Fruit fly (Drosophila melanogaster) whole organism, embryonic: ENCODE measurements around the gene OtopLc.

Source experiments
- ATbp ChIP-seq: fragments of 200-800 bp; sonication (Bioruptor generic); optimal IDR thresholded peaks from 2 replicates; lab custom pipeline; 2017; ENCODE audit warnings: missing biosample characterization, mild to moderate bottlenecking, missing genetic modification characterization, missing genetic modification reagents
- CG10462 ChIP-seq: fragments of 200-800 bp; sonication (Bioruptor generic); optimal IDR thresholded peaks from 2 replicates; lab custom pipeline; 2016; ENCODE audit warnings: missing biosample characterization, missing genetic modification characterization
- CG10959 ChIP-seq: fragments of 200-800 bp; sonication (Bioruptor generic); IDR thresholded peaks from 2 replicates; pipeline ENCODE4 v1.3.6; 2022; ENCODE audit warnings: missing biosample characterization, missing genetic modification characterization
- CG11085 ChIP-seq: fragments of 200-800 bp; sonication (Bioruptor generic); IDR thresholded peaks from 2 replicates; pipeline ENCODE4 v1.3.6; 2022; ENCODE audit warnings: missing biosample characterization, missing genetic modification characterization
- CG12942 ChIP-seq: fragments of 200-800 bp; sonication (Bioruptor generic); optimal IDR thresholded peaks from 3 replicates; lab custom pipeline; 2016; ENCODE audit warnings: missing biosample characterization, missing genetic modification characterization
- CG13296 ChIP-seq: fragments of 200-800 bp; sonication (Bioruptor generic); optimal IDR thresholded peaks from 3 replicates; lab custom pipeline; 2018; ENCODE audit warnings: missing biosample characterization, mild to moderate bottlenecking, missing genetic modification characterization
- CG13424 ChIP-seq: fragments of 200-800 bp; sonication (Bioruptor generic); optimal IDR thresholded peaks from 2 replicates; lab custom pipeline; 2019; ENCODE audit warnings: missing biosample characterization, mild to moderate bottlenecking, missing genetic modification characterization, moderate library complexity
- CG17829 ChIP-seq: fragments of 200-800 bp; optimal IDR thresholded peaks from 2 replicates; lab custom pipeline; 2019; ENCODE audit warnings: missing biosample characterization, mild to moderate bottlenecking, missing genetic modification characterization, moderate library complexity
- CG30020 ChIP-seq: fragments of 200-800 bp; optimal IDR thresholded peaks from 2 replicates; lab custom pipeline; 2019; ENCODE audit warnings: missing biosample characterization, mild to moderate bottlenecking, missing genetic modification characterization, moderate library complexity
- CG33213 ChIP-seq: fragments of 200-800 bp; sonication (Bioruptor generic); optimal IDR thresholded peaks from 3 replicates; lab custom pipeline; 2016; ENCODE audit warnings: missing biosample characterization, missing genetic modification characterization
- CG3838 ChIP-seq: fragments of 200-800 bp; sonication (Bioruptor generic); optimal IDR thresholded peaks from 3 replicates; lab custom pipeline; 2016; ENCODE audit warnings: missing biosample characterization, missing genetic modification characterization
- CG6791 ChIP-seq: fragments of 200-800 bp; sonication (Bioruptor generic); IDR thresholded peaks from 3 replicates; pipeline ENCODE4 v1.3.6; 2022; ENCODE audit warnings: missing biosample characterization, missing genetic modification characterization; ENCODE audit not compliant: partially characterized antibody
- CG9727 ChIP-seq: fragments of 200-800 bp; sonication (Bioruptor generic); optimal IDR thresholded peaks from 3 replicates; lab custom pipeline; 2017; ENCODE audit warnings: missing biosample characterization, mild to moderate bottlenecking, missing genetic modification characterization
- CG9797 ChIP-seq: fragments of 200-800 bp; sonication (Bioruptor generic); optimal IDR thresholded peaks from 3 replicates; lab custom pipeline; 2018; ENCODE audit warnings: missing biosample characterization, mild to moderate bottlenecking, missing genetic modification characterization
- CTCF ChIP-seq: fragments of 200-800 bp; sonication (Bioruptor generic); optimal IDR thresholded peaks from 2 replicates; lab custom pipeline; 2017; ENCODE audit warnings: missing biosample characterization, mild to moderate bottlenecking, missing genetic modification characterization, moderate library complexity
- CrebB ChIP-seq: fragments of 200-800 bp; sonication (Bioruptor generic); optimal IDR thresholded peaks from 3 replicates; lab custom pipeline; 2018; ENCODE audit warnings: missing biosample characterization, mild to moderate bottlenecking, missing genetic modification characterization
- D19A ChIP-seq: fragments of 200-800 bp; optimal IDR thresholded peaks from 3 replicates; lab custom pipeline; 2019; ENCODE audit warnings: missing biosample characterization, mild to moderate bottlenecking, missing genetic modification characterization, moderate library complexity
- Dbx ChIP-seq: fragments of 200-800 bp; sonication (Bioruptor generic); IDR thresholded peaks from 3 replicates; pipeline ENCODE4 v1.3.6; 2022; ENCODE audit warnings: missing biosample characterization, missing genetic modification characterization
- Doc3 ChIP-seq: fragments of 200-800 bp; sonication (Bioruptor generic); IDR thresholded peaks from 3 replicates; pipeline ENCODE4 v1.3.6; 2022; ENCODE audit warnings: missing biosample characterization, missing genetic modification characterization; ENCODE audit not compliant: partially characterized antibody
- Drgx ChIP-seq: fragments of 200-800 bp; sonication (Bioruptor generic); IDR thresholded peaks from 2 replicates; pipeline ENCODE4 v1.3.6; 2022; ENCODE audit warnings: missing biosample characterization, missing genetic modification characterization
- Ets65A ChIP-seq: fragments of 200-800 bp; sonication (Bioruptor generic); peaks from one replicate; lab custom pipeline; 2016; ENCODE audit warnings: missing biosample characterization, missing genetic modification characterization
- Fer3 ChIP-seq: fragments of 200-800 bp; sonication (Bioruptor generic); optimal IDR thresholded peaks from 2 replicates; lab custom pipeline; 2018; ENCODE audit warnings: missing biosample characterization, mild to moderate bottlenecking, missing genetic modification characterization, moderate library complexity
- Gug ChIP-seq: fragments of 200-800 bp; sonication (Bioruptor generic); IDR thresholded peaks from 4 replicates; pipeline ENCODE4 v1.3.6; 2022; ENCODE audit warnings: missing biosample characterization, missing genetic modification characterization
- Jarid2 ChIP-seq: fragments of 200-800 bp; sonication (Bioruptor generic); optimal IDR thresholded peaks from 3 replicates; lab custom pipeline; 2017; ENCODE audit warnings: mild to moderate bottlenecking, missing biosample characterization, missing genetic modification reagents, missing genetic modification characterization
- Lhr ChIP-seq: fragments of 200-800 bp; sonication (Bioruptor generic); optimal IDR thresholded peaks from 3 replicates; lab custom pipeline; 2017; ENCODE audit warnings: mild to moderate bottlenecking, missing biosample characterization, missing genetic modification reagents, missing genetic modification characterization
- Nf-YB ChIP-seq: fragments of 200-800 bp; sonication (Bioruptor generic); optimal IDR thresholded peaks from 3 replicates; lab custom pipeline; 2019; ENCODE audit warnings: missing biosample characterization, mild to moderate bottlenecking, missing genetic modification characterization, moderate library complexity
- Oli ChIP-seq: fragments of 200-800 bp; sonication (Bioruptor generic); optimal IDR thresholded peaks from 2 replicates; lab custom pipeline; 2018; ENCODE audit warnings: missing biosample characterization, mild to moderate bottlenecking, missing genetic modification characterization, moderate library complexity
- Opbp ChIP-seq: fragments of 200-800 bp; sonication (Bioruptor generic); IDR thresholded peaks from 3 replicates; pipeline ENCODE4 v1.3.6; 2022; ENCODE audit warnings: missing biosample characterization, missing genetic modification characterization; ENCODE audit not compliant: partially characterized antibody
- Rfx ChIP-seq: fragments of 200-800 bp; sonication (Bioruptor generic); IDR thresholded peaks from 2 replicates; pipeline ENCODE4 v1.3.6; 2022; ENCODE audit warnings: missing biosample characterization, missing genetic modification characterization
- Sin3A ChIP-seq: fragments of >200 bp; optimal IDR thresholded peaks from 2 replicates; lab custom pipeline; 2018
- al ChIP-seq: fragments of 200-800 bp; sonication (Bioruptor generic); IDR thresholded peaks from 2 replicates; pipeline ENCODE4 v1.3.6; 2022; ENCODE audit warnings: missing biosample characterization, missing genetic modification characterization
- ap ChIP-seq: fragments of 200-800 bp; sonication (Bioruptor generic); IDR thresholded peaks from 2 replicates; pipeline ENCODE4 v1.3.6; 2022; ENCODE audit warnings: missing biosample characterization, missing genetic modification characterization
- chn ChIP-seq: fragments of 200-800 bp; sonication (Bioruptor generic); optimal IDR thresholded peaks from 2 replicates; lab custom pipeline; 2016; ENCODE audit warnings: missing biosample characterization, missing genetic modification characterization
- dan ChIP-seq: fragments of 200-800 bp; sonication (Bioruptor generic); IDR thresholded peaks from 2 replicates; pipeline ENCODE4 v1.3.6; 2022; ENCODE audit warnings: missing biosample characterization, missing genetic modification characterization
- dimm ChIP-seq: fragments of 200-800 bp; sonication (Bioruptor generic); IDR thresholded peaks from 2 replicates; pipeline ENCODE4 v1.3.6; 2022; ENCODE audit warnings: missing biosample characterization, missing genetic modification characterization
- dpn ChIP-seq, 2 experiments: fragments of 200-800 bp; sonication (Bioruptor generic); optimal IDR thresholded peaks; 3 replicates each; lab custom pipeline; 2016; ENCODE audit warnings: missing biosample characterization in 2 of 2, missing genetic modification characterization in 2 of 2
- exex ChIP-seq: fragments of 200-800 bp; sonication (Bioruptor generic); optimal IDR thresholded peaks from 4 replicates; lab custom pipeline; 2018; ENCODE audit warnings: missing biosample characterization, mild to moderate bottlenecking, missing genetic modification characterization, moderate library complexity
- ftz-f1 ChIP-seq: fragments of 200-800 bp; sonication (Bioruptor generic); optimal IDR thresholded peaks from 2 replicates; lab custom pipeline; 2016; ENCODE audit warnings: missing biosample characterization, missing genetic modification characterization
- gce ChIP-seq: fragments of 200-800 bp; sonication (Bioruptor generic); IDR thresholded peaks from 3 replicates; pipeline ENCODE4 v1.3.6; 2022; ENCODE audit warnings: missing biosample characterization, missing genetic modification characterization
- hbn ChIP-seq: fragments of 200-800 bp; sonication (Bioruptor generic); IDR thresholded peaks from 2 replicates; pipeline ENCODE4 v1.3.6; 2022; ENCODE audit warnings: missing biosample characterization, missing genetic modification characterization; ENCODE audit not compliant: partially characterized antibody
- hkb ChIP-seq, 2 experiments: fragments of 200-800 bp in 1 of 2; fragments of >200 bp in 1 of 2; sonication (Bioruptor generic) in 1 of 2; IDR thresholded peaks in 1 of 2; optimal IDR thresholded peaks in 1 of 2; 2 replicates each; pipeline versions ENCODE4 v1.3.6 to Lab custom; 2017 to 2022; ENCODE audit warnings: missing biosample characterization in 1 of 2, missing genetic modification characterization in 1 of 2
- lab ChIP-seq: fragments of 200-800 bp; sonication (Bioruptor generic); optimal IDR thresholded peaks from 3 replicates; lab custom pipeline; 2017; ENCODE audit warnings: missing biosample characterization, missing genetic modification characterization, mild to moderate bottlenecking, moderate library complexity, missing genetic modification reagents
- maf-S ChIP-seq: fragments of 200-800 bp; sonication (Bioruptor generic); optimal IDR thresholded peaks from 2 replicates; lab custom pipeline; 2016; ENCODE audit warnings: missing biosample characterization, missing genetic modification characterization
- nmo ChIP-seq: fragments of 200-800 bp; sonication (Bioruptor generic); optimal IDR thresholded peaks from 2 replicates; lab custom pipeline; 2018; ENCODE audit warnings: missing biosample characterization, mild to moderate bottlenecking, missing genetic modification characterization, moderate library complexity
- odd ChIP-seq: fragments of 200-800 bp; sonication (Bioruptor generic); optimal IDR thresholded peaks from 2 replicates; lab custom pipeline; 2017; ENCODE audit warnings: missing biosample characterization, mild to moderate bottlenecking, missing genetic modification characterization
- sens ChIP-seq: fragments of 200-800 bp; sonication (Bioruptor generic); peaks from one replicate; lab custom pipeline; 2016; ENCODE audit warnings: missing biosample characterization, missing genetic modification characterization
- sug ChIP-seq: fragments of 200-800 bp; optimal IDR thresholded peaks from 2 replicates; lab custom pipeline; 2019; ENCODE audit warnings: missing biosample characterization, mild to moderate bottlenecking, missing genetic modification characterization, moderate library complexity
- twi ChIP-seq: fragments of 200-800 bp; optimal IDR thresholded peaks from 2 replicates; lab custom pipeline; 2019; ENCODE audit warnings: missing biosample characterization, mild to moderate bottlenecking, missing genetic modification characterization, moderate library complexity
- usp ChIP-seq: fragments of >200 bp; optimal IDR thresholded peaks from 2 replicates; lab custom pipeline; 2017; ENCODE audit warnings: missing biosample characterization, missing genetic modification characterization
- zf30C ChIP-seq: fragments of 200-800 bp; sonication (Bioruptor generic); optimal IDR thresholded peaks from 3 replicates; lab custom pipeline; 2018; ENCODE audit warnings: missing biosample characterization, mild to moderate bottlenecking, missing genetic modification characterization

OtopLc gene

dm6 chrX:5679079-5679932 is 16.6 kb upstream of the OtopLc start (continued):
- TF ChIP-seq CG3838 = no peak
- peak; percentile 48 to 49 for TF ChIP-seq dpn (GFP tag; optimal IDR thresholded peaks at IDR 0.05; lab: Kevin White, UChicago)
- TF ChIP-seq dan (GFP tag; lab: Robert Waterston, UW) = no peak
- TF ChIP-seq chn (GFP tag; lab: Kevin White, UChicago) = peak; percentile 40
- peak; percentile 77 for TF ChIP-seq zf30C (GFP tag; lab: Kevin White, UChicago)
- TF ChIP-seq D19A (tag; lab: Kevin White, UChicago) = peak; percentile 43
- TF ChIP-seq nmo = peak; percentile 62
- no peak for TF ChIP-seq CG11085
- TF ChIP-seq exex (tag; lab: Kevin White, UChicago) = no peak
- TF ChIP-seq CTCF (GFP tag; lab: Kevin White, UChicago) = peak; percentile 3
- peak; percentile 17 for TF ChIP-seq CG33213 (GFP tag; lab: Kevin White, UChicago)
- peak; percentile 68 for TF ChIP-seq CG9727
- no peak for TF ChIP-seq CG10462
- no peak for TF ChIP-seq Opbp (GFP tag; lab: Robert Waterston, UW)
- no peak for TF ChIP-seq CrebB
- TF ChIP-seq Fer3 (tag; lab: Kevin White, UChicago) = peak; percentile 16
- no peak for TF ChIP-seq Dbx (GFP tag; lab: Robert Waterston, UW)
- peak; percentile 10 for TF ChIP-seq Nf-YB (GFP tag; lab: Kevin White, UChicago)
- no peak for TF ChIP-seq hkb (optimal IDR thresholded peaks at IDR 0.05; lab: Kevin White, UChicago)
- TF ChIP-seq hkb (GFP tag; IDR thresholded peaks at IDR 0.05; lab: Robert Waterston, UW) = peak; percentile 62; the same call in 1 of the 2 replicates
- TF ChIP-seq CG30020 = no peak
- TF ChIP-seq Sin3A (lab: Kevin White, UChicago) = no peak
- TF ChIP-seq sens (GFP tag; lab: Kevin White, UChicago) = peak; percentile 95
- TF ChIP-seq CG10959 (GFP tag; lab: Robert Waterston, UW) = 0 out of 2 replicates have a peak, but pooled peaks have one; percentile 8
- no peak for TF ChIP-seq al (GFP tag; lab: Robert Waterston, UW)
- TF ChIP-seq Gug (GFP tag; lab: Robert Waterston, UW) = peak; percentile 6; the same call in 1 of the 4 replicates
- TF ChIP-seq dimm = no peak
- TF ChIP-seq maf-S (GFP tag; lab: Kevin White, UChicago) = no peak
- TF ChIP-seq ATbp = peak; percentile 65
- no peak for TF ChIP-seq ftz-f1 (GFP tag; lab: Kevin White, UChicago)
- TF ChIP-seq Jarid2 (GFP tag; lab: Kevin White, UChicago) = peak; percentile 6
- TF ChIP-seq CG17829 (tag; lab: Kevin White, UChicago) = peak; percentile 60
- TF ChIP-seq Oli (tag; lab: Kevin White, UChicago) = peak; percentile 58
- no peak for TF ChIP-seq twi
- TF ChIP-seq usp = no peak
- no peak for TF ChIP-seq CG6791 (GFP tag; lab: Robert Waterston, UW)
- TF ChIP-seq ap = no peak
- TF ChIP-seq sug = no peak
- no peak for TF ChIP-seq odd
- peak; percentile 26 for TF ChIP-seq Lhr (GFP tag; lab: Kevin White, UChicago)
- TF ChIP-seq CG9797 (GFP tag; lab: Kevin White, UChicago) = no peak
- TF ChIP-seq CG13424 (tag; lab: Kevin White, UChicago) = peak; percentile 38
- TF ChIP-seq hbn (GFP tag; lab: Robert Waterston, UW) = no peak
- TF ChIP-seq CG12942 (GFP tag; lab: Kevin White, UChicago) = peak; percentile 15
- TF ChIP-seq gce (GFP tag; lab: Robert Waterston, UW) = no peak
- peak; percentile 8 for TF ChIP-seq Ets65A (GFP tag; lab: Kevin White, UChicago)
- no peak for TF ChIP-seq Doc3 (GFP tag; lab: Robert Waterston, UW)
- TF ChIP-seq Rfx (GFP tag; lab: Robert Waterston, UW) = no peak
- peak; percentile 51; the same call in 1 of the 2 replicates for TF ChIP-seq Drgx (GFP tag; lab: Robert Waterston, UW)
- no peak for TF ChIP-seq lab (GFP tag; lab: Kevin White, UChicago)
- no peak for TF ChIP-seq CG13296 (GFP tag; lab: Kevin White, UChicago)
